Worm (Caenorhabditis elegans): ENCODE measurements around the gene str-5.

- no peak for TF ChIP-seq nhr-12 (tag; optimal IDR thresholded peaks at IDR 0.05)
- TF ChIP-seq nhr-11 (tag; optimal IDR thresholded peaks at IDR 0.05) = no peak
- no peak for TF ChIP-seq aly-2 (tag; optimal IDR thresholded peaks at IDR 0.05)
- TF ChIP-seq fkh-10 (GFP tag; optimal IDR thresholded peaks at IDR 0.05) = no peak
- TF ChIP-seq tbx-2 (tag; optimal IDR thresholded peaks at IDR 0.05) = no peak
Measured at ce11 chrV:15776651-15777050, 23.6 kb downstream of the str-5 start, which contains the start of gene nhr-283.

All from whole organism, L3 larva.